Worm (Caenorhabditis elegans) whole organism, early embryonic: ENCODE measurements around the gene sri-31.

ENCODE experiments used
- B0310.2 ChIP-seq: sonication (generic microtip); optimal IDR thresholded peaks from 2 replicates; lab custom pipeline; 2016; ENCODE audit warnings: mild to moderate bottlenecking, missing genetic modification characterization, missing compliant biosample characterization
- F13C5.2 ChIP-seq: sonication (generic microtip); optimal IDR thresholded peaks from 2 replicates; lab custom pipeline; 2017; ENCODE audit warnings: mild to moderate bottlenecking, missing genetic modification characterization, inconsistent platforms, missing compliant biosample characterization
- aly-1 ChIP-seq: sonication (generic microtip); optimal IDR thresholded peaks from 2 replicates; lab custom pipeline; 2016; ENCODE audit warnings: missing genetic modification characterization, missing compliant biosample characterization
- ama-1 ChIP-seq: fragments of 150-350 bp; optimal IDR thresholded peaks from 2 replicates; lab custom pipeline; 2014
- ceh-13 ChIP-seq: fragments of 200-800 bp; sonication (Bioruptor generic); optimal IDR thresholded peaks from 2 replicates; lab custom pipeline; 2018; ENCODE audit warnings: mild to moderate bottlenecking, missing genetic modification characterization, missing compliant biosample characterization
- ceh-36 ChIP-seq: sonication (generic microtip); optimal IDR thresholded peaks from 2 replicates; lab custom pipeline; 2016; ENCODE audit warnings: missing genetic modification characterization, inconsistent platforms, missing compliant biosample characterization
- ets-7 ChIP-seq: sonication (generic microtip); optimal IDR thresholded peaks from 2 replicates; lab custom pipeline; 2016; ENCODE audit warnings: missing genotype, missing genetic modification characterization, missing compliant biosample characterization
- flt-1 ChIP-seq: fragments of 200-800 bp; sonication (Bioruptor generic); IDR thresholded peaks from 2 replicates; pipeline ENCODE4 v1.3.6; 2022; ENCODE audit warnings: missing genetic modification characterization, missing compliant biosample characterization
- hmbx-1 ChIP-seq: sonication (generic microtip); optimal IDR thresholded peaks from 2 replicates; lab custom pipeline; 2016; ENCODE audit warnings: mild to moderate bottlenecking, missing genetic modification characterization, missing compliant biosample characterization
- hmg-4 ChIP-seq: fragments of 200-800 bp; sonication (Bioruptor generic); optimal IDR thresholded peaks from 2 replicates; lab custom pipeline; 2018; ENCODE audit warnings: mild to moderate bottlenecking, missing genetic modification characterization, missing compliant biosample characterization
- hnd-1 ChIP-seq: sonication (generic microtip); optimal IDR thresholded peaks from 2 replicates; lab custom pipeline; 2016; ENCODE audit warnings: missing genetic modification characterization, missing compliant biosample characterization
- pes-1 ChIP-seq: fragments of 200-800 bp; sonication (Bioruptor generic); IDR thresholded peaks from 2 replicates; pipeline ENCODE4 v1.3.6; 2022; ENCODE audit warnings: missing genetic modification reagents, missing genetic modification characterization, missing compliant biosample characterization
- scrt-1 ChIP-seq: fragments of 200-800 bp; sonication (Bioruptor generic); IDR thresholded peaks from 2 replicates; pipeline ENCODE4 v1.3.6; 2022; ENCODE audit warnings: missing genetic modification characterization, missing compliant biosample characterization
- sea-1 ChIP-seq: fragments of 200-800 bp; sonication (Bioruptor generic); conservative IDR thresholded peaks from 2 replicates; pipeline ENCODE4 v1.3.6; 2022; ENCODE audit warnings: missing genetic modification characterization, missing compliant biosample characterization
- tbx-11 ChIP-seq: fragments of 200-800 bp; sonication (Bioruptor generic); IDR thresholded peaks from 2 replicates; pipeline ENCODE4 v1.3.6; 2022; ENCODE audit warnings: missing genetic modification characterization, missing compliant biosample characterization
- tbx-37 ChIP-seq: fragments of 200-800 bp; sonication (Bioruptor generic); conservative IDR thresholded peaks from 2 replicates; pipeline ENCODE4 v1.3.6; 2022; ENCODE audit warnings: missing genetic modification reagents, missing genetic modification characterization, missing compliant biosample characterization
- tra-4 ChIP-seq: sonication (generic microtip); optimal IDR thresholded peaks from 2 replicates; lab custom pipeline; 2017; ENCODE audit warnings: missing genetic modification characterization, missing compliant biosample characterization

The sri-31 gene

DNA sequence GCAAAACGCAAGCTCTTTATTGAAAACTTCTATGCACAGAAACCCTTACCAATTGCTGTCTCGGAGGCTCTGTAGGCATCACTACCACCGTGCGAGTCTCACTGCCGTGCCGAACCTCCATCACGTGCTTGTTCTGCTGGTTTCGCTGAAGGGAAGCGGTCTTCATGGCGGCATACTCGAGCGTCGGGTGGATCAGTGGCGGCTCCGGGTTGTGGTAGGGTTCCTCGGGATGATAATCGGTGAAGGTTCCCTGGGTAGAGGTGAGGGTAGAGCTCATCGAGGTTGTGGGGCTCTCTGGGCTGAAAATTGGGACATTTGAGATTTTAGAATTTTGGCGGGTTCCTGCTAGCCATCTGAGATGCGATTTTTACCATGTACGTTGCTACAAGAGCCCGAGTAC is 2.0 kb downstream of the sri-31 start:
- TF ChIP-seq F13C5.2 (tag; lab: Kevin White, UChicago) (no peak), ama-1 (lab: Kevin White, UChicago) (no peak), sea-1 (GFP tag; lab: Robert Waterston, UW) (no peak), tbx-37 (GFP tag; lab: Robert Waterston, UW) (no peak)

DNA sequence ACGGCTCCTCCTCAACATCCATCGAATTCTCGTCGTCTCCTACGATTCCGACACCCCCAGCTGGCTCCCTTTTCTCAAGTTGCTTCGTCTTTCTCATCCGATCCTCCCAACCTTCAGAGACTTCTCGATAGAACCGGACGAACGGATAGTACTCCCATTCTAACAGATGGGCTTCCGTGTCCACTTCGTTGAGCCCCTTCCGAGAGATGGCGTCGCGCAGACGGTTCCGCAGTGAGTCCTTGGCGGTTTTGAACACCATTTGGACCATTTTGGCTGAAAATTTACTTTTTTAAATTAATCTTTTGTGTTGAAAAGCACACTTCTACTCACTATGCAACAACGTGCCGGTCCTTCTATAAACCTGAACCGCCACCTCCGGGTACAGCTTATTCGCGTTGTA is 2.9 kb downstream of the sri-31 start:
- TF ChIP-seq ceh-13 (GFP tag; lab: Kevin White, UChicago) (no peak), hmg-4 (GFP tag; lab: Kevin White, UChicago) (no peak), tbx-37 (GFP tag; lab: Robert Waterston, UW) (no peak), ceh-36 (no peak), ets-7 (tag; lab: Kevin White, UChicago) (no peak), hnd-1 (tag; lab: Kevin White, UChicago) (no peak), aly-1 (tag; lab: Kevin White, UChicago) (no peak), tra-4 (no peak), ama-1 (lab: Kevin White, UChicago) (no peak), pes-1 (GFP tag; lab: Robert Waterston, UW) (no peak), flt-1 (GFP tag; lab: Robert Waterston, UW) (no peak), hmbx-1 (tag; lab: Kevin White, UChicago) (no peak), F13C5.2 (tag; lab: Kevin White, UChicago) (no peak), scrt-1 (GFP tag; lab: Robert Waterston, UW) (no peak), sea-1 (GFP tag; lab: Robert Waterston, UW) (no peak), tbx-11 (no peak), B0310.2 (tag; lab: Kevin White, UChicago) (no peak)

DNA sequence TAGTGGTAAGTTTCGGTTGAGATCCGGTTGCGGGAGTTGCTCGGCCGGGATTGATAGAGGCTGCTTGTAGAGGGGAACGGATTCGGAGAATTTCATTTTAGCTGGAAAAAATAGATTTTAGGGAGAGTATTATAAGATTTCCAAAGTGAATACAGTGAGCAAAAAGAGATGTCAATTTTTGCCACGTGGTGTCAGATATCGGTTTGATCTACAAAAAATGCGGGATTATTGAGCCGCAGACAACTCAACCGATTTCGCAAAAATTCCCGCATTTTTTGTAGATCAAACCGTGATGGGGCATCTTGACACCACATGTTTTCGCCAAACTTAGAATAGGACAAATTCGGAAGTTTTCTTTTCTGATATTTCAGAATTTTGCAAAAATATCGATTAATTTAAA is 3.4 kb downstream of the sri-31 start, which contains the start of gene lido-13:
lido-13 (minus strand) TSS at position 101 of the 400 bp plus-strand sequence.
- no peak for TF ChIP-seq B0310.2 (tag; lab: Kevin White, UChicago)
- no peak for TF ChIP-seq tbx-11
- no peak for TF ChIP-seq aly-1 (tag; lab: Kevin White, UChicago)
- no peak for TF ChIP-seq ceh-36
- no peak for TF ChIP-seq sea-1 (GFP tag; lab: Robert Waterston, UW)
- TF ChIP-seq hmbx-1 (tag; lab: Kevin White, UChicago): no peak
- no peak for TF ChIP-seq hmg-4 (GFP tag; lab: Kevin White, UChicago)
- TF ChIP-seq ama-1 (lab: Kevin White, UChicago): no peak
- no peak for TF ChIP-seq tra-4
- no peak for TF ChIP-seq hnd-1 (tag; lab: Kevin White, UChicago)
- no peak for TF ChIP-seq pes-1 (GFP tag; lab: Robert Waterston, UW)
- TF ChIP-seq scrt-1 (GFP tag; lab: Robert Waterston, UW): no peak
- TF ChIP-seq flt-1 (GFP tag; lab: Robert Waterston, UW): no peak
- TF ChIP-seq F13C5.2 (tag; lab: Kevin White, UChicago): no peak
- no peak for TF ChIP-seq tbx-37 (GFP tag; lab: Robert Waterston, UW)

DNA sequence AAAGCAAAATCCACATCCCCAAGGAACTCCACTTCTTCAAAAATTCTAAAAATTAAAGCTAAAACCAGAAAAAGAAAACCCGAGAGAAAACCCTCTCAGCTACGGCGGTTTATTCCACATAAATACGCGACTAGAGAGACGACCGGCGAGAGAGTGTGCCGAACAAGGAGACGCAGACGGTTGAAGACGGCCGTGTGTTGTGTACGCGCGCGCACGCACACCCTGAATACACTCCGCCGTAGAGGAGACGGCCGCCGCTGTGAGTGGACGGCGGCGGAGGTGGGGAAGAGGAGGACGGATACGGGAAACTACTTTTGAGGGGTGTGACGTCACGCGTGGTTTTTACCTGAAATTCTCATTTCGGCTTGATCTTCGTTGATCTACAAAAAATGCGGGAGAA is 3.8 kb downstream of the sri-31 start:
- TF ChIP-seq aly-1 (tag; lab: Kevin White, UChicago) (peak; percentile 36), hnd-1 (tag; lab: Kevin White, UChicago) (no peak), tbx-11 (no peak)

DNA sequence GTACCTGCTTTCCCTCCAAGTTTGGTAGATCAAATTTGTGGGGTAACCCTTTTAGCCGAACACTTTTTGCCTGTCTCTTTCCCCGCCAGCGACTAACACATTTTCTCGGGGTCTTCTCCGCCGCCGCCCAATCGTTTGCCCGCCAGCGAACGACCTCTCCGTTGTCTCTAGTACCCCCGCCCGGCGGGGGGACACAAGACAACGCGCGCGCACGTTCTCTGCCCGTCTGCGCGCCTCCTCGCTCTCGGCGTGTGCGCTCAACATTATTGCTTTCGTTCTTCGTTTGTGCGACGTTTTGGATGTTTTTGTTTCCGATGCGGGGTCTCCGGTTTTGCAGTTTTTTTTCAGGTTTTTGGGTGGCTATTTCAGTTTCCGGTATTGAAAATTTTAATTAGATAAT is 4.7 kb downstream of the sri-31 start:
- TF ChIP-seq scrt-1 (GFP tag; lab: Robert Waterston, UW) (no peak), F13C5.2 (tag; lab: Kevin White, UChicago) (peak; percentile 49), aly-1 (tag; lab: Kevin White, UChicago) (peak; percentile 9), hmg-4 (GFP tag; lab: Kevin White, UChicago) (peak; percentile 44), ceh-36 (peak; percentile 9)

DNA sequence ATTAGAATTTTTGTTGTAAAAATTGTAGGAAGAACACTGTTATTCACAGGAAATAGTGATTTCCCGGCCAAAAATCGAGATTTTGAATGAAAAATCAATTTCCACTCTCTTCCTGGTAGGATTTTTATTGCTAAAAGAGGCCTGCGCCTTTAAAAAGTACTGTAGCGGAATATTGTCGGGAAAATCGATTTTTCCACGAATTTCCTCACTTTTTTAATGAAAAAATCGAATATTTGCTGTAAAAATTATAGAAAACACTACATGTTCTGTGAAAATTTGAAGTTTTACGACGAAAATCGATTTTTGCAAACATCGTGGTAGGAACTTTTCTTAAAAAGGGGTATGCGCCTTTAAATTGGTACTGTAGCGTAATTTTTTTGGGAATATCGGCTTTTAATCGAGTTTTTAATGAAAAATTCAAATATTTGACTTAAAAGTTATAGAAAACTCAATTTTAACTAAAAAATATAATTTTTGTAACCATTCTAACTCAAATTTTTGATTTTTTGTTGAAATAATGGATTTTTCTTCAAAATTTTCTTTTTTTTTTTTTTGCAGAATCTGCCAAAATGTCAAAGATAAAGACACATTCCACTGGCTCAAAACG is 5.6 kb downstream of the sri-31 start, which contains the start of gene lin-8:
lin-8 (plus strand) TSS at position 557 of the 607 bp plus-strand sequence.
- no peak for TF ChIP-seq F13C5.2 (tag; lab: Kevin White, UChicago)
- TF ChIP-seq tra-4: no peak
- TF ChIP-seq ama-1 (lab: Kevin White, UChicago): no peak
- TF ChIP-seq ets-7 (tag; lab: Kevin White, UChicago): no peak
- no peak for TF ChIP-seq hnd-1 (tag; lab: Kevin White, UChicago)
- no peak for TF ChIP-seq ceh-36

DNA sequence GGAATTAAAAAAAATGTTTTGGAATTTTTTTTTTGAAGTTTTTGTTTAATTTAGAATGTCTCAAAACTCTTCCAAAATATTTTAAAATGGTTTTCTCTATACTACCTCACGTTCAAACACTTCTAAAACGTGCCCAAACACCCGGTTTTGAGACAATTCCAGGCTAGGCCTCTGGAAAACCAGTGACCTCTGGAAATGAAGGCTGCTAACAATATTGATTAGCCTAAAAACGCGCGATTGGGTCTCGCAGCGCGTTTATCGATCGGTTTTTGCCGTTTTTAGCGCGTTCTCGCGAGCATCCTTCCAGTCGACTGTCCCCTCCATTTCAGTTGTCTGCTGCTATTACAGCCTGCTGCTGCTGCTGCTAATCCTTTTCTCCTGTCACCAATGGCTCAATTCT is 10.0 kb downstream of the sri-31 start, which contains the start of gene Y25C1A.6:
Y25C1A.6 (plus strand) TSS at position 301 of the 400 bp plus-strand sequence.
- no peak for TF ChIP-seq tbx-11
- TF ChIP-seq ets-7 (tag; lab: Kevin White, UChicago): no peak

DNA sequence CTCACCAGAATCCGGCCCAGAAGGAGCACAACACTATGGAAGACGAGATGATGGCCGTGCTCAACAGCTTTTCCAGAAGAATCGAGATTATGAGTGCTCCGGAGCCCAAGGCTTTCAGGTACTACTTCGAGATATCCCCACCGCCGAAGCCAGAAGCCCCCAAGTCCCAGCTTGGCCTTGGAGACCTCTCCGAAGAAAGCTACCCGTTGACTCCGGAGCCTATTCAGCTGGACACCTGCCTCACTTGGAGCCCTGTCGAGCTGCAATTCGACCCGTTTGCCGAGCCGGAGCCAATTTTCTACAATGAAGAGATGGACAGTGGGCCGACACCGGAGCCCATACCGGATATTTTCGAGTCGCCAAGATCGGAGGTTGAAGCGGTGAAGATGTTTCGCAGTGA is 10.8 kb downstream of the sri-31 start:
- TF ChIP-seq ama-1 (lab: Kevin White, UChicago) (no peak), flt-1 (GFP tag; lab: Robert Waterston, UW) (no peak), tra-4 (no peak), F13C5.2 (tag; lab: Kevin White, UChicago) (no peak), ets-7 (tag; lab: Kevin White, UChicago) (no peak), hmbx-1 (tag; lab: Kevin White, UChicago) (no peak), ceh-36 (no peak), pes-1 (GFP tag; lab: Robert Waterston, UW) (no peak)
